Worm (Caenorhabditis elegans): ENCODE data around the gene zim-1.
"Not testable (repeated sequence)": the region's sequence is repeated elsewhere in the genome, so short reads cannot be mapped to it uniquely, and the experiment has no call there.

DNA sequence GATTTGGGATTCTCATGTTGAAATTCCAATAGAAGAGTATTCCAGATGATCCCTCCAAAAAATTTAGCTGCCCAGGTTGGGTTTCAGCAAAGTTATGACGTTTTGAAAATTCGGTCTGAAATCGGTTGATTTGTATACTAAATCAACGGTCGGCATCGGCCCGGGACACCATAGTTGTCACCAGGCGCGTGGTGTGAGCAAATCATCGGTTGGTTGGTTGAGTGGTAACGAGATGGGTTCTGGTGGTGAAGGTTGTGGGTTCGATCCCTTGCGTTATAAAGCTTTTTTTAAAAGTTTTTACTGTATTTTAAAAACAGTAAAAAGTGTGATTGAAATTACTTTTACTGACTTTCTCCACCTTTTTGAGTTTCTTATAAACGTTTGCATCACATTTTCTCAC, 1.7 kb downstream of the zim-1 start:
- TF ChIP-seq ztf-23 (GFP tag; IDR thresholded peaks at IDR 0.05); ztf-29 (GFP tag; IDR thresholded peaks at IDR 0.05); med-1 (GFP tag; optimal IDR thresholded peaks at IDR 0.05; ENCODE audit: insufficient read depth); flt-1 (GFP tag; IDR thresholded peaks at IDR 0.05); T22C8.4 (GFP tag; IDR thresholded peaks at IDR 0.05): not testable (repeated sequence)
- TF ChIP-seq tab-1 (GFP tag; IDR thresholded peaks at IDR 0.05) (0 out of 2 replicates have a peak, but pooled peaks have one; percentile 53), ref-1 (GFP tag; conservative IDR thresholded peaks at IDR 0.05) (peak; percentile 62)

All from whole organism, midembryonic.